Worm (Caenorhabditis elegans) whole organism, L1 larva: ENCODE data around the gene F53G2.3.

ENCODE experiments used
- blmp-1 ChIP-seq: fragments of 150-350 bp; optimal IDR thresholded peaks from 2 replicates; lab custom pipeline; 2014; ENCODE audit warnings: missing biosample characterization, missing genetic modification characterization
- ceh-88 ChIP-seq: fragments of 200-800 bp; sonication (Bioruptor generic); IDR thresholded peaks from 2 replicates; pipeline ENCODE4 v1.3.6; 2022; ENCODE audit warnings: missing genetic modification characterization, missing compliant biosample characterization
- ceh-90 ChIP-seq: sonication (generic microtip); optimal IDR thresholded peaks from 2 replicates; lab custom pipeline; 2016; ENCODE audit warnings: missing genetic modification characterization, missing compliant biosample characterization
- ces-1 ChIP-seq: fragments of 150-350 bp; optimal IDR thresholded peaks from 2 replicates; lab custom pipeline; 2014; ENCODE audit warnings: missing biosample characterization, missing genetic modification reagents, missing genetic modification characterization
- egl-27 ChIP-seq, 2 experiments: fragments of 150-350 bp in 1 of 2; sonication (generic microtip); optimal IDR thresholded peaks; 3 replicates each; lab custom pipeline; 2017 to 2018; ENCODE audit warnings: missing biosample characterization in 2 of 2, missing genetic modification characterization in 2 of 2, missing genetic modification reagents in 2 of 2
- elt-3 ChIP-seq, 6 experiments: fragments of 150-350 bp in 1 of 6; sonication (generic microtip); optimal IDR thresholded peaks; 2 replicates each; lab custom pipeline; 2017 to 2018; ENCODE audit warnings: missing biosample characterization in 6 of 6, missing genetic modification characterization in 6 of 6, inconsistent platforms in 1 of 6
- nhr-12 ChIP-seq: sonication (generic microtip); optimal IDR thresholded peaks from 2 replicates; lab custom pipeline; 2017; ENCODE audit warnings: missing biosample characterization, missing genetic modification characterization
- nhr-77 ChIP-seq: fragments of 150-350 bp; optimal IDR thresholded peaks from 2 replicates; lab custom pipeline; 2014; ENCODE audit warnings: missing biosample characterization, missing genetic modification characterization
- snpc-4 ChIP-seq: fragments of 150-350 bp; optimal IDR thresholded peaks from 2 replicates; lab custom pipeline; 2014; ENCODE audit warnings: missing biosample characterization, missing genetic modification characterization
- tbx-2 ChIP-seq: sonication (generic microtip); optimal IDR thresholded peaks from 2 replicates; lab custom pipeline; 2016; ENCODE audit warnings: missing genetic modification characterization, missing compliant biosample characterization
- unc-130 ChIP-seq: fragments of 150-350 bp; optimal IDR thresholded peaks from 2 replicates; lab custom pipeline; 2017; ENCODE audit warnings: missing biosample characterization, missing genetic modification characterization, inconsistent platforms

DNA sequence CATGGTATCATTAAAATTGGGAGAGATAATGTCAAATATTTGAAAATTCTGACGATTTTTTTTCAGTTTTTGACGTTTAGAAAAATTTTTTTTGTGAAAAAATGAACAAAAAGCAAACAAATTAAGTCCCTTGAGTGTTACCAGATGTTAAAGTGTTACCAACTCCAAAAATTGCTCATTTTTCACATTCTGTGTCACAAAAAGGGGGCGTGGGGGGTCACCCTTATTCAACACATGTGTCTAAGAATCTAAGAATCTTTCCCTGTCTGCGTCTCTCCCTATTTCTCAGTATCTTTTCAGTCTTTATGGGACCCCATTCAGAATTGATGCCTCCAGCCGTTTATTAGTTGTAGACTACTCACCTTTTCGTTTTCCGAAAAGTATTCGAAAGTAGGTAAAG, 41.3 kb upstream of the F53G2.3 start:
- TF ChIP-seq nhr-12 (tag; lab: Kevin White, UChicago), result no peak
- no peak for TF ChIP-seq snpc-4 (tag; lab: Kevin White, UChicago)
- TF ChIP-seq ceh-88 (GFP tag; lab: Robert Waterston, UW), result no peak
- no peak for TF ChIP-seq ces-1
- no peak for TF ChIP-seq elt-3 (tag; optimal IDR thresholded peaks at IDR 0.05; lab: Kevin White, UChicago)
- no peak for TF ChIP-seq tbx-2 (tag; lab: Kevin White, UChicago)
- no peak for TF ChIP-seq egl-27 (tag; optimal IDR thresholded peaks at IDR 0.05; lab: Kevin White, UChicago)
- TF ChIP-seq nhr-77 (tag; lab: Kevin White, UChicago), result no peak
- no peak for TF ChIP-seq blmp-1 (tag; lab: Kevin White, UChicago)
- TF ChIP-seq ceh-90 (tag; lab: Kevin White, UChicago), result no peak
- TF ChIP-seq unc-130, result no peak
